Fruit fly (Drosophila melanogaster): ENCODE results near the gene CG5445.

dm6 chrX:17289225-17289624, 6.9 kb downstream of the CG5445 start:
- TF ChIP-seq h (GFP tag; optimal IDR thresholded peaks at IDR 0.05) (peak; percentile 30), usp (GFP tag; optimal IDR thresholded peaks at IDR 0.05) (no peak), lola (GFP tag; optimal IDR thresholded peaks at IDR 0.05) (no peak), tai (GFP tag; optimal IDR thresholded peaks at IDR 0.05) (no peak), woc (GFP tag; optimal IDR thresholded peaks at IDR 0.05) (no peak), pan (optimal IDR thresholded peaks at IDR 0.05) (no peak), Dfd (GFP tag; optimal IDR thresholded peaks at IDR 0.05) (no peak), rgr (GFP tag; optimal IDR thresholded peaks at IDR 0.05) (no peak), brk (GFP tag; optimal IDR thresholded peaks at IDR 0.05) (no peak), dl (GFP tag; optimal IDR thresholded peaks at IDR 0.05; ENCODE audit: insufficient read depth in 1 of 2, partially characterized antibody in 2 of 2) (no peak), br (GFP tag; optimal IDR thresholded peaks at IDR 0.05) (no peak)
